Worm (Caenorhabditis elegans) whole organism, late embryonic: ENCODE results near the gene R160.5.

ENCODE experiments used
- C38D4.7 ChIP-seq: fragments of 200-800 bp; sonication (Bioruptor generic); optimal IDR thresholded peaks from 2 replicates; lab custom pipeline; 2018; ENCODE audit warnings: mild to moderate bottlenecking, missing genetic modification characterization, moderate library complexity, missing compliant biosample characterization
- K02D7.2 ChIP-seq: sonication (generic microtip); optimal IDR thresholded peaks from 2 replicates; lab custom pipeline; 2017; ENCODE audit warnings: mild to moderate bottlenecking, missing genetic modification characterization, missing compliant biosample characterization
- T23F11.4 ChIP-seq: fragments of 200-800 bp; sonication (Bioruptor generic); optimal IDR thresholded peaks from 2 replicates; lab custom pipeline; 2018; ENCODE audit warnings: mild to moderate bottlenecking, missing genetic modification characterization, missing compliant biosample characterization
- ahr-1 ChIP-seq: sonication (generic microtip); optimal IDR thresholded peaks from 2 replicates; lab custom pipeline; 2016; ENCODE audit warnings: missing genetic modification characterization, missing compliant biosample characterization
- ama-1 ChIP-seq: fragments of 150-350 bp; optimal IDR thresholded peaks from 2 replicates; lab custom pipeline; 2014
- ceh-14 ChIP-seq: sonication (generic microtip); optimal IDR thresholded peaks from 2 replicates; lab custom pipeline; 2016; ENCODE audit warnings: missing genotype, missing genetic modification characterization, missing compliant biosample characterization
- ceh-19 ChIP-seq: fragments of 200-800 bp; sonication (Bioruptor generic); optimal IDR thresholded peaks from 2 replicates; lab custom pipeline; 2018; ENCODE audit warnings: mild to moderate bottlenecking, missing genetic modification characterization, missing compliant biosample characterization
- ceh-31 ChIP-seq: sonication (generic microtip); optimal IDR thresholded peaks from 2 replicates; lab custom pipeline; 2016; ENCODE audit warnings: missing genetic modification characterization, missing compliant biosample characterization
- ceh-48 ChIP-seq: sonication (generic microtip); optimal IDR thresholded peaks from 2 replicates; lab custom pipeline; 2016; ENCODE audit warnings: missing genetic modification characterization, inconsistent platforms, missing compliant biosample characterization
- che-1 ChIP-seq: sonication (generic microtip); optimal IDR thresholded peaks from 2 replicates; lab custom pipeline; 2016; ENCODE audit warnings: mild to moderate bottlenecking, missing genetic modification characterization, missing compliant biosample characterization
- dmd-4 ChIP-seq: sonication (generic microtip); optimal IDR thresholded peaks from 2 replicates; lab custom pipeline; 2016; ENCODE audit warnings: borderline replicate concordance, missing genetic modification characterization, missing compliant biosample characterization
- elt-2 ChIP-seq: sonication (generic microtip); optimal IDR thresholded peaks from 2 replicates; lab custom pipeline; 2016; ENCODE audit warnings: missing genetic modification reagents, missing genetic modification characterization, missing compliant biosample characterization
- elt-4 ChIP-seq: sonication (generic microtip); optimal IDR thresholded peaks from 2 replicates; lab custom pipeline; 2016; ENCODE audit warnings: missing genetic modification characterization, missing compliant biosample characterization
- ets-4 ChIP-seq: sonication (generic microtip); optimal IDR thresholded peaks from 2 replicates; lab custom pipeline; 2016; ENCODE audit warnings: missing genetic modification characterization, missing compliant biosample characterization
- eyg-1 ChIP-seq: sonication (generic microtip); optimal IDR thresholded peaks from 2 replicates; lab custom pipeline; 2016; ENCODE audit warnings: missing genotype, missing genetic modification characterization, missing compliant biosample characterization
- fax-1 ChIP-seq: sonication (generic microtip); optimal IDR thresholded peaks from 2 replicates; lab custom pipeline; 2016; ENCODE audit warnings: missing genotype, missing genetic modification characterization, missing compliant biosample characterization
- fkh-6 ChIP-seq: sonication (generic microtip); optimal IDR thresholded peaks from 2 replicates; lab custom pipeline; 2016; ENCODE audit warnings: missing genetic modification characterization, missing compliant biosample characterization
- hlh-15 ChIP-seq: sonication (generic microtip); optimal IDR thresholded peaks from 2 replicates; lab custom pipeline; 2016; ENCODE audit warnings: missing genetic modification characterization, missing compliant biosample characterization
- hlh-6 ChIP-seq: sonication (generic microtip); optimal IDR thresholded peaks from 2 replicates; lab custom pipeline; 2016; ENCODE audit warnings: missing genotype, missing genetic modification characterization, missing compliant biosample characterization
- madf-2 ChIP-seq: sonication (generic microtip); optimal IDR thresholded peaks from 2 replicates; lab custom pipeline; 2017; ENCODE audit warnings: missing genetic modification characterization, missing compliant biosample characterization
- nfya-1 ChIP-seq: sonication (generic microtip); optimal IDR thresholded peaks from 2 replicates; lab custom pipeline; 2017; ENCODE audit warnings: missing genetic modification characterization, mild to moderate bottlenecking, missing compliant biosample characterization, antibody characterized with exemption, moderate library complexity
- nhr-11 ChIP-seq: fragments of 150-350 bp; optimal IDR thresholded peaks from 2 replicates; lab custom pipeline; 2014; ENCODE audit warnings: missing biosample characterization, missing genetic modification characterization
- odd-2 ChIP-seq: sonication (generic microtip); optimal IDR thresholded peaks from 2 replicates; lab custom pipeline; 2017; ENCODE audit warnings: antibody characterized with exemption, mild to moderate bottlenecking, missing genetic modification characterization, missing compliant biosample characterization
- pag-3 ChIP-seq: sonication (generic microtip); optimal IDR thresholded peaks from 2 replicates; lab custom pipeline; 2016; ENCODE audit warnings: missing compliant biosample characterization, missing genetic modification characterization, borderline replicate concordance
- pax-1 ChIP-seq: fragments of 150-350 bp; optimal IDR thresholded peaks from 2 replicates; lab custom pipeline; 2014; ENCODE audit warnings: missing biosample characterization, missing genetic modification characterization
- pha-2 ChIP-seq: sonication (generic microtip); optimal IDR thresholded peaks from 2 replicates; lab custom pipeline; 2017; ENCODE audit warnings: mild to moderate bottlenecking, missing genetic modification characterization, missing compliant biosample characterization
- pqm-1 ChIP-seq: sonication (generic microtip); optimal IDR thresholded peaks from 2 replicates; lab custom pipeline; 2016; ENCODE audit warnings: missing genetic modification characterization, missing compliant biosample characterization
- ref-2 ChIP-seq: sonication (generic microtip); optimal IDR thresholded peaks from 2 replicates; lab custom pipeline; 2016; ENCODE audit warnings: missing genetic modification characterization, missing compliant biosample characterization
- syd-9 ChIP-seq: sonication (generic microtip); optimal IDR thresholded peaks from 2 replicates; lab custom pipeline; 2016; ENCODE audit warnings: mild to moderate bottlenecking, missing genetic modification characterization, moderate library complexity, missing compliant biosample characterization
- tbx-2 ChIP-seq: sonication (generic microtip); optimal IDR thresholded peaks from 2 replicates; lab custom pipeline; 2016; ENCODE audit warnings: missing genetic modification characterization, missing compliant biosample characterization
- tbx-7 ChIP-seq: sonication (generic microtip); optimal IDR thresholded peaks from 2 replicates; lab custom pipeline; 2016; ENCODE audit warnings: missing genotype, missing genetic modification characterization, missing compliant biosample characterization
- ttx-3 ChIP-seq: sonication (generic microtip); optimal IDR thresholded peaks from 2 replicates; lab custom pipeline; 2016; ENCODE audit warnings: missing genetic modification reagents, missing genetic modification characterization, missing compliant biosample characterization
- zip-5 ChIP-seq: sonication (generic microtip); optimal IDR thresholded peaks from 2 replicates; lab custom pipeline; 2016; ENCODE audit warnings: missing genetic modification characterization, missing compliant biosample characterization
- ztf-16 ChIP-seq: sonication (generic microtip); optimal IDR thresholded peaks from 2 replicates; lab custom pipeline; 2017; ENCODE audit warnings: missing genetic modification characterization, missing compliant biosample characterization

R160.5 gene

DNA sequence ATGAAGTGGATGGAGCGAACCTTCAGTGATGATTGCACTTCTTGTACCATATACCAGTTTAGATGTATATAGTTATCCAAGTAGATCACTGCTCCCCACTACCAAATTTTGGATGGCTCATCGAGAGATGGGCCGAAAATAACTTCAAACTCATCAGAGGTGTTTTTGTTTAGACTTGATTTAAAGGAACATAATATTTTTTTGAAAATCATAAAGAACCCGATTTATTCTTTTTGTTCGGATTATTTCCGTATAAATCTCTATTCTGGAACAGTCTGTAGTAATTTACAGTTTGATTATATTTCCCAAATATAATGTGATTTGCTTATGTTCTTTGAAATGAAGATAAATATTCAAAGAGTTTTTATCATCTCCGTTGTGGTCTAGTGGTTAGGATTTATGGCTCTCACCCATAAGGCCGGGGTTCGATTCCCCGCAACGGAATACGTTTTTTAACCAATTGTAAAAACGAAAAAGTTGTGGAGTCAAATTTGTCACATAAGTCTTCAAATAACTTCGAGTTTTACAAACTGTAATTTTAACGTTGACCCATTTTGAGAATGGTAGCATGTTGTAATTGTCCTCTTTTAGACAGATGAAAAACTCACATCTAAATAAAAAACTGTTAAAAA lies 39.7 kb upstream of the R160.5 start:
- TF ChIP-seq elt-2 (tag; lab: Kevin White, UChicago) (no peak), T23F11.4 (GFP tag; lab: Kevin White, UChicago) (no peak), ceh-19 (GFP tag; lab: Kevin White, UChicago) (no peak), odd-2 (tag; lab: Kevin White, UChicago) (no peak), hlh-6 (no peak), pqm-1 (tag; lab: Kevin White, UChicago) (no peak), ref-2 (tag; lab: Kevin White, UChicago) (no peak), fkh-6 (tag; lab: Kevin White, UChicago) (no peak), nfya-1 (tag; lab: Kevin White, UChicago) (no peak), eyg-1 (tag; lab: Kevin White, UChicago) (no peak), pag-3 (tag; lab: Kevin White, UChicago) (no peak), ets-4 (tag; lab: Kevin White, UChicago) (no peak), pax-1 (tag; lab: Kevin White, UChicago) (no peak), ceh-48 (no peak)

DNA sequence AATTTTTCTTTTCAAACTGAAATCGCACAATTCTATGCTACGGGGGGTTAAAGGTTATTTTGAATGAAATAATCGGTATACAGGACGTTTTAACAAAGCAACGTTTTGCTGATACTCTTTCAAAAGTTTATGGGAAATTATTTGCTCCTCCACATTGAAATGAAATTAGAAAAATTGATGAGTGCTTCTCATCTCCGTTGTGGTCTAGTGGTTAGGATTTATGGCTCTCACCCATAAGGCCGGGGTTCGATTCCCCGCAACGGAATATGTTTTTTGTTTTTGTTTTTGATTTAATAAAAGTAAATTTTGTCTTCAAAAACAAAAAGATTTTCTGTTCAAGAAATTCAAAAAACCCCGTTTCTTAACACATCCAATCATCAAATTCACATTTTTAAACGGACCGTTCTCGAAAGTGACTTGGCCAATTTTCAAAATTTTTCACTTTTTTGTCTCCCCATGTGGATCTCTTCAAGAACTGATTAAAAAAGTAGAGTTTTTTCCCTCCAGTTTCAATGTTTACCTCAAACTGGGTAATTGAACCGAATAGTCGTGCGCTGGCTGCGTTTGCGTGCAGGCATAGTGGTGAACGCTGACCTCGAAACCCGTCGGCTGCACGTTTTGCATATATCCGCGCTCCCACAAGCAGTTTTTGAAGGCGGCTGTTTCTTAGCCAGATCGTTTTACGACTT lies 39.1 kb upstream of the R160.5 start:
- TF ChIP-seq elt-4 (tag; lab: Kevin White, UChicago): no peak
- no peak for TF ChIP-seq zip-5 (tag; lab: Kevin White, UChicago)
- TF ChIP-seq nhr-11: no peak
- no peak for TF ChIP-seq madf-2 (tag; lab: Kevin White, UChicago)
- TF ChIP-seq syd-9: no peak
- TF ChIP-seq ceh-14: no peak
- TF ChIP-seq, all 69 proteins: peak for 0

DNA sequence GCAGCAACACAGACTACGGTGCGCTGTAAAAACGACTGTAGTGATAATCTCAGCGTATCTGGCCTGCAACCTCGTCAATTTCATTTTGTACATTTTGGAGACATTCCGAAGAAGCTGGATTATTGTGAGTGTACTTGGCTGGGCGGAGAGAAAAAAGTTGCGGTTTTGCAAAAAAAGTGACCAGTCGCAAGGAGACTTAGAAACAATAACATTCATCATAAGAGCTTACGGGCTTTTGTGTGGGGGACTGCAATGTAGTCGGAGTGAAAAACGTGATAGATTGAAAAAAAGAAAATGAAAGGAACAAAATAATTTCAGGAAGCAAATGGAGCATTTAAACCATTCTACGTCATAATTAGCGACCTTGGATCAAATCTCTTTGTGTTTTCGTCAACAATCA lies 37.8 kb upstream of the R160.5 start:
- no peak for TF ChIP-seq pha-2
- no peak for TF ChIP-seq pax-1 (tag; lab: Kevin White, UChicago)
- no peak for TF ChIP-seq ttx-3 (tag; lab: Kevin White, UChicago)
- TF ChIP-seq hlh-15 (tag; lab: Kevin White, UChicago): no peak
- no peak for TF ChIP-seq tbx-2 (tag; lab: Kevin White, UChicago)
- no peak for TF ChIP-seq che-1 (tag; lab: Kevin White, UChicago)
- TF ChIP-seq ceh-31: no peak
- no peak for TF ChIP-seq ahr-1 (tag; lab: Kevin White, UChicago)
- no peak for TF ChIP-seq tbx-7
- no peak for TF ChIP-seq syd-9
- no peak for TF ChIP-seq fax-1
- no peak for TF ChIP-seq ama-1 (lab: Kevin White, UChicago)

DNA sequence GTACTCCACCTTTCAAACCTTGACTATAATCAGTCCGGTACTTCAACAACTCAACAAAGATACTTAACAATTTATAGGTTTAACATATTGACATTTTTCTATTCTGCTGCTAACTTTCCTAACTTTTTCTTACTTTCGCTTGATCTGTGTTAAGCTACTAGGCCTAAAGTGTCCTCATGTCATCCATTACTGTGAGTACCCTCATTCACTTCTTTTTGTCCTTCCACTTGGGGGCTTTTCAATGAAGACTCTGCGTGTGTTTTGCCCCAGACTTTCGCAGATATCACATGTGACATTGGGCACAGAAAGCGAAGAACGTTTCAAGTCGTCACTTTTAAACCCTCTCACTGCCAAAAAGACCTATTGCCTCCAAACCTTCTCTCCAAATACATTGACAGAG lies 34.1 kb upstream of the R160.5 start:
- no peak for TF ChIP-seq hlh-15 (tag; lab: Kevin White, UChicago)

DNA sequence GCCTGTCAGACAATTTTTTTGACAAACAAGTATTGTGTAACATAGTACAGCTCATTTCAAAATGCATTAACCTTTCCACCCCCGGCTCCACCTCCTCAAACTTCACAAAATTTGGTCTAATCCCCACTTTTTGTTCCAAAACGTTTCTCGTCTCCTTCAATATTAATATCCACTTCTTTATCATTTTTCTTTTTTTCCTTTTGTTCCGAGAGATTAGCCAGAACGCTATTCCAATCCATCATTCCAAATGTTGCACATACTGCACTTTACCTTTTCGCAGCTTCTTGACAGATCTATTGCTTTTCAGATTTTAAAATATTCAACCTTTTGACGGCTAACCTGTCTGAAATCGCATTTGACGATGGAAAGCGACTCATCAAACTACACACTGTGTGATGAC lies 32.2 kb upstream of the R160.5 start, which contains the start of gene D1079.1:
Gene D1079.1 (plus strand): TSS at position 301 of the 400 bp plus-strand sequence.
- TF ChIP-seq fax-1: no peak
- no peak for TF ChIP-seq ceh-19 (GFP tag; lab: Kevin White, UChicago)
- no peak for TF ChIP-seq dmd-4 (tag; lab: Kevin White, UChicago)
- TF ChIP-seq C38D4.7: no peak
- TF ChIP-seq ztf-16 (tag; lab: Kevin White, UChicago): no peak
- no peak for TF ChIP-seq pag-3 (tag; lab: Kevin White, UChicago)
- TF ChIP-seq K02D7.2 (tag; lab: Kevin White, UChicago): no peak
- no peak for TF ChIP-seq tbx-2 (tag; lab: Kevin White, UChicago)
